Fruit fly (Drosophila melanogaster) whole organism: ENCODE data around the gene Cpr67Fb.

Experiments
- CG8478 ChIP-seq: fragments of >200 bp; optimal IDR thresholded peaks from 2 replicates; lab custom pipeline; 2018; ENCODE audit warnings: inconsistent platforms
- Dll ChIP-seq: fragments of >200 bp; optimal IDR thresholded peaks from 2 replicates; lab custom pipeline; 2017
- EcR ChIP-seq, 2 experiments: fragments of >200 bp; optimal IDR thresholded peaks; 2 replicates each; lab custom pipeline; 2017; ENCODE audit warnings: missing biosample characterization in 2 of 2, missing genetic modification characterization in 2 of 2, missing genetic modification reagents in 2 of 2
- pan ChIP-seq: fragments of >200 bp; optimal IDR thresholded peaks from 2 replicates; lab custom pipeline; 2017
- psq ChIP-seq: fragments of >200 bp; optimal IDR thresholded peaks from 2 replicates; lab custom pipeline; 2017
- usp ChIP-seq: fragments of >200 bp; optimal IDR thresholded peaks from 2 replicates; lab custom pipeline; 2017; ENCODE audit warnings: missing biosample characterization, missing genetic modification characterization, mixed read lengths

Cpr67Fb gene

DNA sequence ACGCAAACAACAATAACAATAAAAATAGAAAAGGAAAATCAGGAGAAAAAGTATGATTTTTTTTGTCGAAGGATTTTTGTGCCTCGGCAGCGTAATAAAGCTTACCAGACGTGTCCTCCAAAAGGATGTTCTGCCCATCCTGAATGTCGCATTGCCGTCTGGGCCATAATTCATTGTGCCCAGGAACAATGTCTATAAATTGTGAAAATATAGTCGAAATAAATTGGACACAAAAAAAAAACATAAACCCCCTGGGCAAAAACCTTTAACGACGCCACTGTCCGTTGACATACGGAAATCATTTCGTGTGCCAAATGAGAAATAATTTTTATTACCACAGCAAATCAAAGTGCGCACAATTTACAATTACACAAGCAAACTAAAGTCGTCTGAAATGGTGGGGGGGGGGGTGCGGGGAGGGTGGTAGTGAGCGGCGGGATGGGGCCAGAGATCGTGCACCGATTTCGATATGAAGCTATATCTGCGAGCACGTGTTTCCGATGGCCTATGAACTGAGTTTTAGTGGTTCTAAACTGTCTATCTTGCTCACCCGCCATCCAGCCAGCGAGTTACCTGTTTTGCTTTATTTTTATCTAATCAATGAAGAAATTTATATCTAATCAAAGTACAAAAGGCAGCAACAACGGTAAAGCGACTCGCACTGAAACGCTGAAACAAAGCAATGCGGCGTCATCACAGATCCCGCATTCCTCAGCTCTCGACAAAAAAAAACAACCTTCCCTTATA is 27.2 kb upstream of the Cpr67Fb start:
- TF ChIP-seq Dll (lab: Kevin White, UChicago) = no peak
- no peak for TF ChIP-seq psq (lab: Kevin White, UChicago)
- no peak for TF ChIP-seq usp (GFP tag; lab: Kevin White, UChicago)
- no peak for TF ChIP-seq CG8478 (lab: Kevin White, UChicago)
- TF ChIP-seq pan (lab: Kevin White, UChicago) = no peak
- TF ChIP-seq EcR (GFP tag; optimal IDR thresholded peaks at IDR 0.05; lab: Kevin White, UChicago) = no peak

DNA sequence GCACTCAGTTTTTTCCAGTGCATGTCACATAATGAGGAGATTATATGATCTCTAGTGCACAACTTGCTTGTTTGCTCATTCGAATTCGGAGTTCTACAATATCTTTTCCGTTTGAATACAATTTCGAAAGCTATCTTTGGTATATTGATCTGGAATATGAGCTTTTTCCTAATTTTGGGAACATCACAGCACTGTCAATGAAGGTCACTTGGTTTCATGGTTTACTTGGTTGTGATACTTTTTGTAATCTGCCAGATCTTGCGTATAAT is 26.7 kb upstream of the Cpr67Fb start:
- TF ChIP-seq pan (lab: Kevin White, UChicago) = no peak
- no peak for TF ChIP-seq CG8478 (lab: Kevin White, UChicago)
- TF ChIP-seq EcR (GFP tag; optimal IDR thresholded peaks at IDR 0.05; lab: Kevin White, UChicago) = no peak
- TF ChIP-seq usp (GFP tag; lab: Kevin White, UChicago) = no peak
- no peak for TF ChIP-seq psq (lab: Kevin White, UChicago)
- TF ChIP-seq Dll (lab: Kevin White, UChicago) = no peak

DNA sequence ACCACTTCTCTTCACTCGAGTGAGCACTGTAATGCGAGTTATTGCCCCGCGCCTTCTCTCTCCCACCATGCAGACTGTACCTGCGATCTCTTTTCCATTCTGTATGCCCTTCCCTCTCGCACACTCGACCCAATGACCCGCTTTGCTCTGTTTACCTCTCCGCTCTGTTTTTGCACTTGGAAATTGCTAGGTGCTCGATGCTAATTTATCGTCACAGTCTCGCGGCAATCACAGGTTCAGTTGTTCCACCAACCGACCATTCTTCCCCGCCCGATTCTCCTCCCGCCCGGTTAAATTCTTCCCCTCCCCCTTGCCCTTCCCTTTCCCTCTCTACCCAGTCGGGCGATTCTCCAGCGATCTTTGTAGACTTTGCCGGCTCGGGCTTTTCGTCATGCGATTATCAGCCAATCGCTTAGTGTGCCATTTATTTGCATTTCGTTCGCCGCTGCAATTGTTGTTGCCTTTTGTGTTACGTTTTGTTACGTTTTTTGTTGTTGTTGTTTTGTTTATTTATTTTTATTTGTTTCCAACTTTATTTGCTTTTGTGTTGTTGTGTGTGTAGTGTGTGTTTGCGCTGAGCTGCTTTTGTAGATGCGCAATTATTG is 26.1 kb upstream of the Cpr67Fb start:
- TF ChIP-seq pan (lab: Kevin White, UChicago) = no peak
- TF ChIP-seq usp (GFP tag; lab: Kevin White, UChicago) = no peak
- TF ChIP-seq EcR (GFP tag; optimal IDR thresholded peaks at IDR 0.05; lab: Kevin White, UChicago) = no peak
- no peak for TF ChIP-seq Dll (lab: Kevin White, UChicago)
- TF ChIP-seq psq (lab: Kevin White, UChicago) = no peak
- no peak for TF ChIP-seq CG8478 (lab: Kevin White, UChicago)

DNA sequence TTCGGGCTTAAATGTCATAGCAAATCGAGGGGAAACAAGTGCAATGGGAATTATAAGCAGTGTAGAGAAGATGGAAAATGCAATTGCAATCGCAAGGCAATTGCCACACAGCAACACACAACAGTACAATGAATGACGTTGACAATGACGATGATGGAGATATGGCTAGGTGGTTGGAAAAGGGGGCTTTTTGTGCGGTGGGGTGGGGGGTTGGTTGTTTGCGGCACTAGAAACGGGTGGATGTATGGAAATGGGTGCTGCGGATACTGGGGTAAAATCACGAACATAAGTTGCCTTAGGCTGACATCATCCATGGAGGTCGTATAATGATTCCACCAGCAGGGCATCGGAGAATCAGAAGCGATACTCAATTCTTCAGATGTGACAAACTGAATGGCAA is 24.8 kb upstream of the Cpr67Fb start:
- TF ChIP-seq pan (lab: Kevin White, UChicago) (no peak), psq (lab: Kevin White, UChicago) (no peak), Dll (lab: Kevin White, UChicago) (no peak), usp (GFP tag; lab: Kevin White, UChicago) (no peak), EcR (GFP tag; optimal IDR thresholded peaks at IDR 0.05; lab: Kevin White, UChicago) (no peak), CG8478 (lab: Kevin White, UChicago) (no peak)

DNA sequence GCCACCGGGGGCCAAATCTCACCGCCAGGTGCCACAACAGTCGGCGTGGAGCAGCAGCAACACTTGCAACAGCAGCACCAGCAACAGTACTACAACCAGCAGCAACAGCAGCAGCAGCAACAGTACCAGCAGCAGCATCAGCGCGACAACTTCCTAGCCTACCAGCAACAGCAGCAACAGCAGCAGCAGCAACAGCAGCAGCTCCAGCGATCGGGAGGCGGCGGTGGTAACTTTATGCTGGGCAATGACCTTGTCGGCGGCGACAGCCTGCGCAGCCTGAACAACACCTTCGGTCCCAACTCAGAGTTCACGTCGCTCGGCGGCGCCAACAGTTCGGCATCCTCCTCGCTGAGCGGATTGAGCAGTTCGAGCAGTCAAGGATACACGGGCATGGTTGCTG is 23.9 kb upstream of the Cpr67Fb start:
- no peak for TF ChIP-seq EcR (GFP tag; optimal IDR thresholded peaks at IDR 0.05; lab: Kevin White, UChicago)
- TF ChIP-seq CG8478 (lab: Kevin White, UChicago) = no peak
- TF ChIP-seq psq (lab: Kevin White, UChicago) = no peak
- no peak for TF ChIP-seq pan (lab: Kevin White, UChicago)

DNA sequence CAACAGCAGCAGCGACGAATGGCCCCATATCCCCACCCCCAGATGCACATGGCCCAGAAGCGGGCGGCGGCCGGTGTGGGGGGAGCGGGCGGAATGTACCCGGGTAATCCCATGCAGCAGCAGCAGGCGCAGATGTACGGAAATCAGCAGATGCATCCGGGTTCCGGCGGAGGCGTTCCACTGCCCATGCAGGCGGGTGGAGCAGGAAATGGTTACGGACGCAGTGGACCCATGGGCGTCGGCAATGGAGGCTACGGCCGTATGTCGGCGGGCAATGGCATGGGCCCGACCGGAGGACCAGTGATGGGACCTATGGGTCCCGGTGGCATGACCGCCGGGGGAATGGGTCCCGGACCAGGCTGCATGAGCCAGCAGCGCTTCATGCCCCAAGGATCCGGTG is 22.4 kb upstream of the Cpr67Fb start:
- TF ChIP-seq CG8478 (lab: Kevin White, UChicago) = no peak
- TF ChIP-seq pan (lab: Kevin White, UChicago) = no peak
- TF ChIP-seq usp (GFP tag; lab: Kevin White, UChicago) = no peak
- no peak for TF ChIP-seq EcR (GFP tag; optimal IDR thresholded peaks at IDR 0.05; lab: Kevin White, UChicago)

DNA sequence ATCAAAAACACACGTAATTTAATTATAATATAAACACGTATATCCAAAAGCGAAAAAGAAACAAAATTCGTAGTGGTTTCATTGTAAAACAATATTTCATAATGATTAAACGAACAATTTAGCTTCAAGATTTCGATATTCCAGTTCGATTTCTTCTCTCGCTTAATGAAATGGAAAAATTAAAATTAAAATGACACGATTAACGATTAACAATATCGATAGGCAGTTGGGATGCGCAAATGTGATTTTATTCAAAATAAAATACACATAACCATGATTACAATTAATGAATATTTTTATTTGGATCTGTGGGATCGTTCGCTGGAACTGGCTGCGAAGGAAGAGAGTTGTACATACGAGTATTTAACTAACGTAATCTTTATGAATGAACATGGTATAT is 17.9 kb upstream of the Cpr67Fb start:
- TF ChIP-seq Dll (lab: Kevin White, UChicago) = no peak
- no peak for TF ChIP-seq CG8478 (lab: Kevin White, UChicago)
- TF ChIP-seq EcR (GFP tag; optimal IDR thresholded peaks at IDR 0.05; lab: Kevin White, UChicago) = no peak
- TF ChIP-seq usp (GFP tag; lab: Kevin White, UChicago) = no peak

DNA sequence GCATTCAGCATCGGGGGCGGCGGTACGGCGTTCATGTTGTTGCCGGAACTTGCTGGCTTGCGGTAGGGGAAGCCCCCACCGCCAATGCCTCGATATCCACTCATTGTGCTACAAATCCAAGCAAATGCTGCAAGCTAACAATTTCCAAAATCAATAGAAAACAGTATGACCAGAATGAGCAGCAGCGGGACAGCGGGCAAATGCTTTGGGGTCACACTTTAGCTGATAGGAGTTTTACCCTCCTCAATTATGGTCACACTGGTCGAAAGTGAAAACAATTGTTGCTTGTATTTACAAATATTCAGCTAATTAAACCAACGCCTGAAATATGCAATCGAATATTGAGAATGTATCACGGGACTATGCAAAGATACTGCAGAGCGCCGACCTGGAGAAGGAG is 15.1 kb upstream of the Cpr67Fb start, which contains the start of the genes CG6418 and Blos4:
CG6418 (minus strand) TSS at position 196 of the 400 bp plus-strand sequence.
Blos4 (plus strand) TSS at position 244 of the 400 bp plus-strand sequence.
- TF ChIP-seq Dll (lab: Kevin White, UChicago) (no peak), pan (lab: Kevin White, UChicago) (no peak), CG8478 (lab: Kevin White, UChicago) (no peak), psq (lab: Kevin White, UChicago) (no peak), usp (GFP tag; lab: Kevin White, UChicago) (no peak), EcR (GFP tag; optimal IDR thresholded peaks at IDR 0.05; lab: Kevin White, UChicago) (no peak)

DNA sequence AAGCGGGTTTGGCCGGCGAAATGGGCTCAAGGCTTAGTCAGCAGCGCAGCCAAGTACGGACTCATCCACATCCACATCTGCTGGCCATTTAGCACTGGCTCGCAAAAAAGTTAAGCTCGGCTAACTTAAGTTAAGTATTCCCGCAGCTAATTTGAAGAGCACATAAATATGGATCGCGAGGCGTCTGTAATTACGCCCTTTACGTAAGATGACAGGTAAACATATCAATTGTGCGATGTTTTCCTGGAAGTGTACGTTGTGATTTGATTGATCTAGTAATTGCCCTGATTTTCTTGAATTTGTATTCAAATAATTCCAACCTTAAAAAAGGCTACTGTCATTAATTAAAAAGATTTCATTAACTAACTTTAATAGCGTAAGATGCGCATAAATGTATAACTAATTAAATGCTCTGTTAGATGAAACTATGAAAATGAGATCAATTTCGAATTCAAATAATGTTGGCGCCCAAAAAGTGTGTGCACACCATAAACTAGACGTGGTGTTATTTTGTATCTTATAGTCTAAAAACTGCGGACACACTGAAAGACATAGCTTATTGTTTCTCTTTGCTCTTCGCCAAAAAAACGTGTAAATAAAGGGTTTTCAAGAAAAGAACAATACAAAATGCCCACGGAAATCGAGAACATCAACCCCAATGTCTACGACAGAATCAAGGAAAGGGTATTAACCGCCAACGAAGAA is 11.5 kb upstream of the Cpr67Fb start, which contains the start of the genes CG6409 and galla-2:
CG6409 (minus strand) TSS at position 51 of the 705 bp plus-strand sequence.
galla-2 (plus strand) TSS at position 555 of the 705 bp plus-strand sequence.
- TF ChIP-seq pan (lab: Kevin White, UChicago) = no peak
- TF ChIP-seq Dll (lab: Kevin White, UChicago) = no peak
- no peak for TF ChIP-seq EcR (GFP tag; optimal IDR thresholded peaks at IDR 0.05; lab: Kevin White, UChicago)
- no peak for TF ChIP-seq CG8478 (lab: Kevin White, UChicago)
- TF ChIP-seq usp (GFP tag; lab: Kevin White, UChicago) = no peak
- no peak for TF ChIP-seq psq (lab: Kevin White, UChicago)

DNA sequence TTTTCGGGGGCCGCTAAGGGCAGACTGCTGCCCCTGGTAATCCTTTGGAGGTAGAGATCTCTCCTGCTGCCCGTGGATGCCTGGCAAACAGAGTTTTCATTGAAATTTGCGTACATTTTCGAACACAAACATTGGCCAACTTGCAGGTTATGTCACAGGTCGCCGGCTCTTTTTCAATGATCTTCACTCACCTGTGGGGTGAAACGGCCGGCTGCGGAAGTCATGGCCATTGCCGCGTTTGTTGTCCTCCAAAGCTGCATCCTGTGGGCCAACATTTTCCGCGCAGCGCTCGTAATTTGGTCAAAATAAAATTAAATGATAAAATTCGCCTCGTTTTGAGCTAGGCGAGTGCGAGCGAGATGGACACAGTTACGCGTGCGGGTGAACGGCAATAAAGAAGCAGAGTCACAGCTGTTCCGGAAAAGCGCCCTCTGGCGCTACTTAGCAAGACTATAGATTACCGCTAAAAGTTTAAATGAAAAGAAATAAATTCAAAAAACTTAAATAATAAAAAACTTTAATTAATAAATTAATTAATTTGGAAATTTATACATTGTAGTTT is 8.2 kb upstream of the Cpr67Fb start:
- TF ChIP-seq EcR (GFP tag; optimal IDR thresholded peaks at IDR 0.05; lab: Kevin White, UChicago) (no peak), CG8478 (lab: Kevin White, UChicago) (no peak), Dll (lab: Kevin White, UChicago) (no peak), pan (lab: Kevin White, UChicago) (no peak), psq (lab: Kevin White, UChicago) (no peak), usp (GFP tag; lab: Kevin White, UChicago) (no peak)

DNA sequence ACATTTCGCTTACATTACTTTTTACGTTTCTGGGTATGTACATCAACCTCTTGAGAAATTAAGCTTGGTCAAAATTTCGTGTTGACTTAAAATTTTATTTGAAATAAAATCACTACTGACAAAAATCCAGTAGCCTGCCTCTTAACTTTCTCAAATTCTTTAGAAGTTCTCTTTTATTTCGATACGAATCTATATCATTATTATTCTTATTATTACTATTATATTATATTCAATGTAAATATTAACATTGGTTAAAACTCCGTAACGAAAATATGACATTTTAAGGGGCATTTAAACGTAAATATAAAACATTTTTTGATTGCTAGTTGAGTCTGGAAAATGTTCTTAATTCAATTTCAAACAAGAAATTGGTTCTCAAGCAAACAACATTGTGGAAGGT is 7.6 kb upstream of the Cpr67Fb start, which contains the start of gene OXA1L:
OXA1L (minus strand) TSS at position 101 of the 400 bp plus-strand sequence.
- TF ChIP-seq psq (lab: Kevin White, UChicago) = no peak
- no peak for TF ChIP-seq usp (GFP tag; lab: Kevin White, UChicago)
- TF ChIP-seq EcR (GFP tag; optimal IDR thresholded peaks at IDR 0.05; lab: Kevin White, UChicago) = no peak
- no peak for TF ChIP-seq pan (lab: Kevin White, UChicago)
- no peak for TF ChIP-seq CG8478 (lab: Kevin White, UChicago)
- TF ChIP-seq Dll (lab: Kevin White, UChicago) = no peak
